Fruit fly (Drosophila melanogaster) whole organism, embryonic: Measurements from ENCODE around the gene FucTD.

ENCODE experiments used
- Abd-B ChIP-seq: fragments of 200-800 bp; sonication (Bioruptor generic); optimal IDR thresholded peaks from 2 replicates; lab custom pipeline; 2018; ENCODE audit warnings: missing biosample characterization, mild to moderate bottlenecking, missing genetic modification characterization, moderate library complexity
- Blimp-1 ChIP-seq: fragments of 200-800 bp; sonication (Bioruptor generic); optimal IDR thresholded peaks from 3 replicates; lab custom pipeline; 2018; ENCODE audit warnings: missing biosample characterization, missing genetic modification characterization, mild to moderate bottlenecking, moderate library complexity, missing genetic modification reagents
- CG10267 ChIP-seq: fragments of 200-800 bp; sonication (Bioruptor generic); optimal IDR thresholded peaks from 2 replicates; lab custom pipeline; 2018; ENCODE audit warnings: missing biosample characterization, mild to moderate bottlenecking, missing genetic modification characterization, moderate library complexity
- CG10959 ChIP-seq: fragments of 200-800 bp; sonication (Bioruptor generic); IDR thresholded peaks from 2 replicates; pipeline ENCODE4 v1.3.6; 2022; ENCODE audit warnings: missing biosample characterization, missing genetic modification characterization
- CG13424 ChIP-seq: fragments of 200-800 bp; sonication (Bioruptor generic); optimal IDR thresholded peaks from 2 replicates; lab custom pipeline; 2019; ENCODE audit warnings: missing biosample characterization, mild to moderate bottlenecking, missing genetic modification characterization, moderate library complexity
- CG13775 ChIP-seq: fragments of 200-800 bp; sonication (Bioruptor generic); optimal IDR thresholded peaks from 3 replicates; lab custom pipeline; 2017; ENCODE audit warnings: missing biosample characterization, mild to moderate bottlenecking, missing genetic modification characterization
- CG16813 ChIP-seq: fragments of 200-800 bp; sonication (Bioruptor generic); IDR thresholded peaks from 3 replicates; pipeline ENCODE4 v1.3.6; 2022; ENCODE audit warnings: missing biosample characterization, missing genetic modification characterization; ENCODE audit not compliant: partially characterized antibody
- CG16863 ChIP-seq: fragments of 200-800 bp; sonication (Bioruptor generic); optimal IDR thresholded peaks from 3 replicates; lab custom pipeline; 2016; ENCODE audit warnings: missing biosample characterization, missing genetic modification characterization
- CG17361 ChIP-seq: fragments of 200-800 bp; sonication (Bioruptor generic); IDR thresholded peaks from 3 replicates; pipeline ENCODE4 v1.3.6; 2022; ENCODE audit warnings: missing biosample characterization, missing genetic modification characterization
- CG17385 ChIP-seq: fragments of 200-800 bp; sonication (Bioruptor generic); optimal IDR thresholded peaks from 3 replicates; lab custom pipeline; 2018; ENCODE audit warnings: missing biosample characterization, mild to moderate bottlenecking, missing genetic modification characterization
- CG2889 ChIP-seq: fragments of 200-800 bp; sonication (Bioruptor generic); IDR thresholded peaks from 3 replicates; pipeline ENCODE4 v1.3.6; 2022; ENCODE audit warnings: missing biosample characterization, missing genetic modification characterization
- CG30431 ChIP-seq: fragments of 200-800 bp; sonication (Bioruptor generic); optimal IDR thresholded peaks from 2 replicates; lab custom pipeline; 2017; ENCODE audit warnings: missing biosample characterization, missing genetic modification characterization
- CG31441 ChIP-seq: fragments of 200-800 bp; sonication (Bioruptor generic); IDR thresholded peaks from 2 replicates; pipeline ENCODE4 v1.3.6; 2022; ENCODE audit warnings: missing biosample characterization, missing genetic modification characterization
- CG32767 ChIP-seq: fragments of 200-800 bp; sonication (Bioruptor generic); IDR thresholded peaks from 2 replicates; pipeline ENCODE4 v1.3.6; 2022; ENCODE audit warnings: missing biosample characterization, missing genetic modification characterization
- CG34422 ChIP-seq: fragments of 200-800 bp; sonication (Bioruptor generic); IDR thresholded peaks from 3 replicates; pipeline ENCODE4 v1.3.6; 2022; ENCODE audit warnings: missing biosample characterization, missing genetic modification characterization
- CG3838 ChIP-seq: fragments of 200-800 bp; sonication (Bioruptor generic); optimal IDR thresholded peaks from 3 replicates; lab custom pipeline; 2016; ENCODE audit warnings: missing biosample characterization, missing genetic modification characterization
- CG4360 ChIP-seq: fragments of 200-800 bp; sonication (Bioruptor generic); IDR thresholded peaks from 2 replicates; pipeline ENCODE4 v1.3.6; 2022; ENCODE audit warnings: missing biosample characterization, missing genetic modification characterization
- CG6272 ChIP-seq: fragments of 200-800 bp; sonication (Bioruptor generic); IDR thresholded peaks from 2 replicates; pipeline ENCODE4 v1.3.6; 2022; ENCODE audit warnings: missing biosample characterization, missing genetic modification characterization
- CG6813 ChIP-seq: fragments of 200-800 bp; sonication (Bioruptor generic); optimal IDR thresholded peaks from 2 replicates; lab custom pipeline; 2017; ENCODE audit warnings: missing biosample characterization, missing genetic modification characterization, mild to moderate bottlenecking, moderate library complexity, missing genetic modification reagents
- Chrac-16 ChIP-seq: fragments of 200-800 bp; sonication (Bioruptor generic); optimal IDR thresholded peaks from 3 replicates; lab custom pipeline; 2016; ENCODE audit warnings: missing biosample characterization, missing genetic modification characterization
- CoRest ChIP-seq: fragments of 200-800 bp; sonication (Bioruptor generic); optimal IDR thresholded peaks from 3 replicates; lab custom pipeline; 2018; ENCODE audit warnings: missing biosample characterization, mild to moderate bottlenecking, missing genetic modification characterization, moderate library complexity
- D ChIP-seq, 2 experiments: fragments of 200-800 bp in 1 of 2; fragments of >200 bp in 1 of 2; sonication (Bioruptor generic) in 1 of 2; optimal IDR thresholded peaks; 2 replicates in 1 of 2; 3 replicates in 1 of 2; lab custom pipeline; 2017; ENCODE audit warnings: mild to moderate bottlenecking in 1 of 2, missing biosample characterization in 1 of 2, missing genetic modification characterization in 1 of 2, missing genetic modification reagents in 1 of 2
- Dp ChIP-seq: fragments of 200-800 bp; sonication (Bioruptor generic); optimal IDR thresholded peaks from 2 replicates; lab custom pipeline; 2018; ENCODE audit warnings: missing biosample characterization, mild to moderate bottlenecking, missing genetic modification characterization, moderate library complexity
- Ets65A ChIP-seq: fragments of 200-800 bp; sonication (Bioruptor generic); peaks from one replicate; lab custom pipeline; 2016; ENCODE audit warnings: missing biosample characterization, missing genetic modification characterization
- Hand ChIP-seq: fragments of 200-800 bp; sonication (Bioruptor generic); optimal IDR thresholded peaks from 2 replicates; lab custom pipeline; 2017; ENCODE audit warnings: mild to moderate bottlenecking, missing biosample characterization, missing genetic modification reagents, missing genetic modification characterization
- MBD-R2 ChIP-seq: fragments of 200-800 bp; sonication (Bioruptor generic); IDR thresholded peaks from 2 replicates; pipeline ENCODE4 v1.3.6; 2022; ENCODE audit warnings: missing biosample characterization, missing genetic modification characterization
- NC2β ChIP-seq: fragments of 200-800 bp; sonication (Bioruptor generic); optimal IDR thresholded peaks from 2 replicates; lab custom pipeline; 2016; ENCODE audit warnings: missing biosample characterization, missing genetic modification characterization
- Optix ChIP-seq: fragments of 200-800 bp; sonication (Bioruptor generic); IDR thresholded peaks from 3 replicates; pipeline ENCODE4 v1.3.6; 2022; ENCODE audit warnings: missing biosample characterization, missing genetic modification characterization
- Ptx1 ChIP-seq: fragments of 200-800 bp; sonication (Bioruptor generic); IDR thresholded peaks from 2 replicates; pipeline ENCODE4 v1.3.6; 2022; ENCODE audit warnings: missing biosample characterization, missing genetic modification characterization
- Ssrp ChIP-seq: fragments of 200-800 bp; sonication (Bioruptor generic); optimal IDR thresholded peaks from 2 replicates; lab custom pipeline; 2018; ENCODE audit warnings: missing biosample characterization, mild to moderate bottlenecking, missing genetic modification characterization, moderate library complexity
- ara ChIP-seq: fragments of 200-800 bp; sonication (Bioruptor generic); IDR thresholded peaks from 2 replicates; pipeline ENCODE4 v1.3.6; 2022; ENCODE audit warnings: missing biosample characterization, missing genetic modification characterization
- ash1 ChIP-seq: fragments of 200-800 bp; sonication (Bioruptor generic); optimal IDR thresholded peaks from 2 replicates; lab custom pipeline; 2018; ENCODE audit warnings: missing biosample characterization, mild to moderate bottlenecking, missing genetic modification characterization
- bsh ChIP-seq, 2 experiments: fragments of 200-800 bp; sonication (Bioruptor generic); optimal IDR thresholded peaks; 2 replicates each; lab custom pipeline; 2017 to 2018; ENCODE audit warnings: mild to moderate bottlenecking in 2 of 2, missing biosample characterization in 2 of 2, missing genetic modification characterization in 2 of 2, moderate library complexity in 1 of 2
- chm ChIP-seq: fragments of 200-800 bp; sonication (Bioruptor generic); IDR thresholded peaks from 2 replicates; pipeline ENCODE4 v1.3.6; 2022; ENCODE audit warnings: missing biosample characterization, missing genetic modification characterization
- crol ChIP-seq: fragments of 200-800 bp; sonication (Bioruptor generic); IDR thresholded peaks from 2 replicates; pipeline ENCODE4 v1.3.6; 2022; ENCODE audit warnings: missing biosample characterization, missing genetic modification characterization
- dati ChIP-seq: fragments of 200-800 bp; sonication (Bioruptor generic); IDR thresholded peaks from 2 replicates; pipeline ENCODE4 v1.3.6; 2022; ENCODE audit warnings: missing biosample characterization, missing genetic modification characterization
- dimm ChIP-seq: fragments of 200-800 bp; sonication (Bioruptor generic); IDR thresholded peaks from 2 replicates; pipeline ENCODE4 v1.3.6; 2022; ENCODE audit warnings: missing biosample characterization, missing genetic modification characterization
- dmrt11E ChIP-seq: fragments of 200-800 bp; sonication (Bioruptor generic); optimal IDR thresholded peaks from 3 replicates; lab custom pipeline; 2018; ENCODE audit warnings: missing biosample characterization, mild to moderate bottlenecking, missing genetic modification characterization, moderate library complexity
- dpn ChIP-seq, 2 experiments: fragments of 200-800 bp; sonication (Bioruptor generic); optimal IDR thresholded peaks; 3 replicates each; lab custom pipeline; 2016; ENCODE audit warnings: missing biosample characterization in 2 of 2, missing genetic modification characterization in 2 of 2
- grau ChIP-seq: fragments of 200-800 bp; optimal IDR thresholded peaks from 3 replicates; lab custom pipeline; 2019; ENCODE audit warnings: missing biosample characterization, mild to moderate bottlenecking, missing genetic modification characterization, moderate library complexity
- jing ChIP-seq: fragments of 200-800 bp; sonication (Bioruptor generic); optimal IDR thresholded peaks from 2 replicates; lab custom pipeline; 2018; ENCODE audit warnings: missing biosample characterization, mild to moderate bottlenecking, missing genetic modification characterization
- pfk ChIP-seq: fragments of 200-800 bp; sonication (Bioruptor generic); optimal IDR thresholded peaks from 2 replicates; lab custom pipeline; 2018; ENCODE audit warnings: missing biosample characterization, mild to moderate bottlenecking, missing genetic modification characterization, moderate library complexity
- shn ChIP-seq: fragments of 200-800 bp; sonication (Bioruptor generic); optimal IDR thresholded peaks from 3 replicates; lab custom pipeline; 2016; ENCODE audit warnings: missing biosample characterization, missing genetic modification characterization
- ttk ChIP-seq: fragments of 200-800 bp; sonication (Bioruptor generic); IDR thresholded peaks from 2 replicates; pipeline ENCODE4 v2.1.2; 2022; ENCODE audit warnings: missing biosample characterization, missing genetic modification characterization
- unpg ChIP-seq: fragments of 200-800 bp; sonication (Bioruptor generic); optimal IDR thresholded peaks from 3 replicates; lab custom pipeline; 2018; ENCODE audit warnings: missing biosample characterization, mild to moderate bottlenecking, missing genetic modification characterization, moderate library complexity

The FucTD gene

DNA sequence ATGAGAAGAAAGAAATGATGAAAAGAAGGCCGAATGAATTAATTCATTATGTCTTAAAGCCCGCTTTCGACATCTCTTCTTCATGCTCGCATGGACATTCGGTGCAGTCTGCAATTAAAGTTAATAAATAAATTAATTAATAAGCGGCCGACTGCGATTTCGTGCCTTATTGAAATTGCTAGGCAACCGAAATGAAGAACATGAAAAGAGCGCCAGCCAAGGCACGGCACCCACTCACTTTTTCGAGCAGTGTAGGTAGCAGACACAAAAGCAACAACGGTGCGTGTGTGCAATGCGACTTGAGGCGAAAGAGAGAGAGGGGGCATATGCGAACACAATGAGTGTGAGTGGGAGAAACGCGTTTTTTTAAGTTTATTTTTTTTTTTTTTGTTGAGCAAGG is 48.4 kb downstream of the FucTD start (continued):
- TF ChIP-seq ttk (GFP tag; lab: Robert Waterston, UW): peak; percentile 44; the same call in 1 of the 2 replicates
- 0 out of 3 replicates have a peak, but pooled peaks have one; percentile 41 for TF ChIP-seq CG34422 (GFP tag; lab: Robert Waterston, UW)
- peak; percentile 40; the same call in 1 of the 2 replicates for TF ChIP-seq chm (GFP tag; lab: Robert Waterston, UW)
- TF ChIP-seq D (optimal IDR thresholded peaks at IDR 0.05; lab: Kevin White, UChicago): no peak
- TF ChIP-seq D (GFP tag; optimal IDR thresholded peaks at IDR 0.05; lab: Kevin White, UChicago): peak; percentile 34
- peak; percentile 38 for TF ChIP-seq unpg (GFP tag; lab: Kevin White, UChicago)
- 0 out of 2 replicates have a peak, but pooled peaks have one; percentile 29 for TF ChIP-seq CG4360
- peak; percentile 48 for TF ChIP-seq Ptx1 (GFP tag; lab: Robert Waterston, UW)
- no peak for TF ChIP-seq dimm (GFP tag; lab: Robert Waterston, UW)
- peak; percentile 36 for TF ChIP-seq Abd-B (GFP tag; lab: Kevin White, UChicago)
- peak; percentile 38 for TF ChIP-seq Blimp-1 (GFP tag; lab: Kevin White, UChicago)
- TF ChIP-seq Optix: 0 out of 3 replicates have a peak, but pooled peaks have one; percentile 46
- 0 out of 3 replicates have a peak, but pooled peaks have one; percentile 34 for TF ChIP-seq CG2889 (GFP tag; lab: Robert Waterston, UW)
- TF ChIP-seq CG17385: peak; percentile 27
- 0 out of 2 replicates have a peak, but pooled peaks have one; percentile 31 for TF ChIP-seq CG32767 (GFP tag; lab: Robert Waterston, UW)
- no peak for TF ChIP-seq pfk (GFP tag; lab: Kevin White, UChicago)
- peak; percentile 16; the same call in 1 of the 2 replicates for TF ChIP-seq crol (GFP tag; lab: Robert Waterston, UW)
- TF ChIP-seq CG10267 (tag; lab: Kevin White, UChicago): peak; percentile 18
- no peak for TF ChIP-seq Dp (GFP tag; lab: Kevin White, UChicago)
- 0 out of 2 replicates have a peak, but pooled peaks have one; percentile 19 for TF ChIP-seq ara
- TF ChIP-seq dmrt11E (tag; lab: Kevin White, UChicago): peak; percentile 42
- TF ChIP-seq Hand (GFP tag; lab: Kevin White, UChicago): no peak
- no peak for TF ChIP-seq CG6813
- TF ChIP-seq MBD-R2 (GFP tag; lab: Robert Waterston, UW): no peak
- TF ChIP-seq CG17361: peak; percentile 52; the same call in 2 of the 3 replicates
- no peak for TF ChIP-seq ash1 (GFP tag; lab: Kevin White, UChicago)
- TF ChIP-seq NC2β (GFP tag; lab: Kevin White, UChicago): no peak
- peak in 1 of 2 experiments; percentile 25 for TF ChIP-seq dpn (GFP tag; optimal IDR thresholded peaks at IDR 0.05; lab: Kevin White, UChicago)
- TF ChIP-seq CG3838: peak; percentile 42
- peak; percentile 62 for TF ChIP-seq Ssrp (tag; lab: Kevin White, UChicago)
- peak in 1 of 2 experiments; percentile 50 for TF ChIP-seq bsh (GFP tag; optimal IDR thresholded peaks at IDR 0.05; lab: Kevin White, UChicago)
- TF ChIP-seq shn (GFP tag; lab: Kevin White, UChicago): peak; percentile 3
- TF ChIP-seq CG31441: peak; percentile 57
- TF ChIP-seq Ets65A: peak; percentile 25
- peak; percentile 34 for TF ChIP-seq CG13424 (tag; lab: Kevin White, UChicago)
- TF ChIP-seq CG10959 (GFP tag; lab: Robert Waterston, UW): peak; percentile 39; the same call in 1 of the 2 replicates
- no peak for TF ChIP-seq dati (GFP tag; lab: Robert Waterston, UW)
- TF ChIP-seq CG30431 (GFP tag; lab: Kevin White, UChicago): peak; percentile 37
- peak; percentile 26 for TF ChIP-seq CG13775
- TF ChIP-seq CG16813: no peak
- TF ChIP-seq grau (tag; lab: Kevin White, UChicago): peak; percentile 4
- TF ChIP-seq CG6272 (GFP tag; lab: Robert Waterston, UW): no peak
- peak; percentile 19 for TF ChIP-seq CoRest
- peak; percentile 32 for TF ChIP-seq jing (GFP tag; lab: Kevin White, UChicago)
- TF ChIP-seq Chrac-16 (GFP tag; lab: Kevin White, UChicago): peak; percentile 13
- TF ChIP-seq CG16863 (GFP tag; lab: Kevin White, UChicago): no peak
